Worm (Caenorhabditis elegans) whole organism, young adult: Measurements from ENCODE around the gene mrps-14.

Source experiments
- B0035.1 ChIP-seq: sonication (generic microtip); optimal IDR thresholded peaks from 2 replicates; lab custom pipeline; 2016; ENCODE audit warnings: missing genetic modification characterization, mild to moderate bottlenecking, missing compliant biosample characterization, missing genotype, missing genetic modification reagents
- B0336.3 ChIP-seq: fragments of 200-800 bp; sonication (Bioruptor generic); IDR thresholded peaks from 2 replicates; pipeline ENCODE4 v1.3.6; 2022; ENCODE audit warnings: missing genetic modification characterization, missing compliant biosample characterization
- C17E4.6 ChIP-seq: fragments of 200-800 bp; sonication (Bioruptor generic); IDR thresholded peaks from 2 replicates; pipeline ENCODE4 v1.3.6; 2022; ENCODE audit warnings: missing genetic modification reagents, missing genetic modification characterization, missing compliant biosample characterization
- F22D6.2 ChIP-seq: sonication (generic microtip); optimal IDR thresholded peaks from 2 replicates; lab custom pipeline; 2016; ENCODE audit warnings: mild to moderate bottlenecking, missing genetic modification characterization, missing compliant biosample characterization
- F49E8.2 ChIP-seq: sonication (generic microtip); optimal IDR thresholded peaks from 3 replicates; lab custom pipeline; 2017; ENCODE audit warnings: missing genetic modification characterization, mild to moderate bottlenecking, missing compliant biosample characterization, antibody characterized with exemption, moderate library complexity; ENCODE audit not compliant: insufficient read depth
- F57A8.1 ChIP-seq: fragments of 200-800 bp; sonication (Bioruptor generic); optimal IDR thresholded peaks from 2 replicates; lab custom pipeline; 2018; ENCODE audit warnings: mild to moderate bottlenecking, missing genetic modification characterization, moderate library complexity, missing compliant biosample characterization
- T07F8.4 ChIP-seq: sonication (generic microtip); optimal IDR thresholded peaks from 2 replicates; lab custom pipeline; 2016; ENCODE audit warnings: mild to moderate bottlenecking, missing genetic modification characterization, moderate library complexity, missing compliant biosample characterization
- Y53G8AR.9 ChIP-seq: fragments of 200-800 bp; sonication (Bioruptor generic); conservative IDR thresholded peaks from 2 replicates; pipeline ENCODE4 v1.3.6; 2022; ENCODE audit warnings: missing genetic modification reagents, missing genetic modification characterization, missing compliant biosample characterization
- aptf-2 ChIP-seq: fragments of 200-800 bp; sonication (Bioruptor generic); conservative IDR thresholded peaks from 2 replicates; pipeline ENCODE4 v1.3.6; 2022; ENCODE audit warnings: missing genetic modification reagents, missing genetic modification characterization, missing compliant biosample characterization
- attf-5 ChIP-seq: fragments of 200-800 bp; sonication (Bioruptor generic); optimal IDR thresholded peaks from 2 replicates; lab custom pipeline; 2018; ENCODE audit warnings: mild to moderate bottlenecking, missing genetic modification characterization, missing compliant biosample characterization
- ceh-100 ChIP-seq: fragments of 200-800 bp; sonication (Bioruptor generic); IDR thresholded peaks from 2 replicates; pipeline ENCODE4 v1.3.6; 2022; ENCODE audit warnings: missing genetic modification reagents, missing genetic modification characterization, missing compliant biosample characterization
- ceh-79 ChIP-seq: sonication (generic microtip); optimal IDR thresholded peaks from 2 replicates; lab custom pipeline; 2017; ENCODE audit warnings: mild to moderate bottlenecking, missing genetic modification characterization, missing compliant biosample characterization
- ceh-91 ChIP-seq: fragments of 200-800 bp; sonication (Bioruptor generic); IDR thresholded peaks from 2 replicates; pipeline ENCODE4 v1.3.6; 2022; ENCODE audit warnings: missing genetic modification reagents, missing genetic modification characterization, missing compliant biosample characterization
- die-1 ChIP-seq: sonication (generic microtip); optimal IDR thresholded peaks from 2 replicates; lab custom pipeline; 2016; ENCODE audit warnings: missing genotype, mild to moderate bottlenecking, missing genetic modification characterization, missing compliant biosample characterization
- dox-1 ChIP-seq: fragments of 200-800 bp; sonication (Bioruptor generic); IDR thresholded peaks from 2 replicates; pipeline ENCODE4 v1.3.6; 2022; ENCODE audit warnings: missing genetic modification reagents, missing genetic modification characterization, missing compliant biosample characterization
- dpff-1 ChIP-seq: sonication (generic microtip); optimal IDR thresholded peaks from 2 replicates; lab custom pipeline; 2017; ENCODE audit warnings: mild to moderate bottlenecking, missing genetic modification characterization, missing compliant biosample characterization
- dpl-1 ChIP-seq: fragments of 150-350 bp; optimal IDR thresholded peaks from 2 replicates; lab custom pipeline; 2014; ENCODE audit warnings: missing biosample characterization, missing genetic modification reagents, missing genetic modification characterization
- egl-18 ChIP-seq: fragments of 200-800 bp; sonication (Bioruptor generic); IDR thresholded peaks from 2 replicates; pipeline ENCODE4 v1.3.6; 2022; ENCODE audit warnings: missing genetic modification reagents, missing genetic modification characterization, missing compliant biosample characterization
- gei-17 ChIP-seq: fragments of 200-800 bp; sonication (Bioruptor generic); optimal IDR thresholded peaks from 2 replicates; lab custom pipeline; 2018; ENCODE audit warnings: mild to moderate bottlenecking, missing genetic modification characterization, missing compliant biosample characterization
- hlh-12 ChIP-seq: sonication (generic microtip); optimal IDR thresholded peaks from 2 replicates; lab custom pipeline; 2016; ENCODE audit warnings: missing genetic modification characterization, missing compliant biosample characterization
- hmg-20 ChIP-seq: fragments of 200-800 bp; sonication (Bioruptor generic); IDR thresholded peaks from 2 replicates; pipeline ENCODE4 v1.3.6; 2022; ENCODE audit warnings: missing genetic modification reagents, missing genetic modification characterization, missing compliant biosample characterization
- lin-26 ChIP-seq: fragments of 200-800 bp; sonication (Bioruptor generic); IDR thresholded peaks from 2 replicates; pipeline ENCODE4 v1.3.6; 2022; ENCODE audit warnings: missing genetic modification reagents, missing genetic modification characterization, missing compliant biosample characterization
- lin-40 ChIP-seq: sonication (generic microtip); optimal IDR thresholded peaks from 2 replicates; lab custom pipeline; 2016; ENCODE audit warnings: missing genetic modification characterization, mild to moderate bottlenecking, missing compliant biosample characterization, missing genotype, missing genetic modification reagents
- lin-54 ChIP-seq: fragments of 200-800 bp; sonication (Bioruptor generic); optimal IDR thresholded peaks from 2 replicates; lab custom pipeline; 2018; ENCODE audit warnings: mild to moderate bottlenecking, missing genetic modification characterization, missing compliant biosample characterization
- lir-1 ChIP-seq: fragments of 200-800 bp; sonication (Bioruptor generic); conservative IDR thresholded peaks from 2 replicates; pipeline ENCODE4 v1.3.6; 2022; ENCODE audit warnings: missing genetic modification reagents, missing genetic modification characterization, missing compliant biosample characterization
- lsl-1 ChIP-seq: fragments of 200-800 bp; sonication (Bioruptor generic); optimal IDR thresholded peaks from 2 replicates; lab custom pipeline; 2018; ENCODE audit warnings: mild to moderate bottlenecking, missing genetic modification characterization, moderate library complexity, missing compliant biosample characterization
- lsy-27 ChIP-seq: sonication (generic microtip); optimal IDR thresholded peaks from 2 replicates; lab custom pipeline; 2017; ENCODE audit warnings: missing genetic modification characterization, mild to moderate bottlenecking, missing compliant biosample characterization, antibody characterized with exemption, missing genotype, borderline replicate concordance; ENCODE audit not compliant: insufficient read depth
- madf-3 ChIP-seq: fragments of 200-800 bp; sonication (Bioruptor generic); IDR thresholded peaks from 2 replicates; pipeline ENCODE4 v1.3.6; 2022; ENCODE audit warnings: missing genetic modification reagents, missing genetic modification characterization, missing compliant biosample characterization
- madf-6 ChIP-seq: fragments of 200-800 bp; sonication (Bioruptor generic); IDR thresholded peaks from 2 replicates; pipeline ENCODE4 v1.3.6; 2022; ENCODE audit warnings: missing genetic modification reagents, missing genetic modification characterization, missing compliant biosample characterization
- mcd-1 ChIP-seq: fragments of 200-800 bp; sonication (Bioruptor generic); IDR thresholded peaks from 2 replicates; pipeline ENCODE4 v1.3.6; 2022; ENCODE audit warnings: missing genetic modification reagents, missing genetic modification characterization, missing compliant biosample characterization
- mes-4 ChIP-seq: sonication (generic microtip); optimal IDR thresholded peaks from 2 replicates; lab custom pipeline; 2016; ENCODE audit warnings: missing genotype, missing genetic modification characterization, missing compliant biosample characterization
- mxl-1 ChIP-seq: sonication (generic microtip); optimal IDR thresholded peaks from 2 replicates; lab custom pipeline; 2016; ENCODE audit warnings: missing genetic modification characterization, missing compliant biosample characterization
- nhr-120 ChIP-seq: fragments of 200-800 bp; sonication (Bioruptor generic); IDR thresholded peaks from 2 replicates; pipeline ENCODE4 v1.3.6; 2022; ENCODE audit warnings: missing genetic modification characterization, missing compliant biosample characterization
- nhr-27 ChIP-seq: fragments of 200-800 bp; sonication (Bioruptor generic); optimal IDR thresholded peaks from 2 replicates; lab custom pipeline; 2018; ENCODE audit warnings: mild to moderate bottlenecking, missing genetic modification characterization, moderate library complexity, missing compliant biosample characterization
- nhr-80 ChIP-seq: sonication (generic microtip); optimal IDR thresholded peaks from 2 replicates; lab custom pipeline; 2016; ENCODE audit warnings: missing genetic modification characterization, missing compliant biosample characterization
- nhr-90 ChIP-seq: sonication (generic microtip); optimal IDR thresholded peaks from 2 replicates; lab custom pipeline; 2016; ENCODE audit warnings: missing genotype, mild to moderate bottlenecking, missing genetic modification characterization, missing compliant biosample characterization
- rcor-1 ChIP-seq: fragments of 200-800 bp; sonication (Bioruptor generic); IDR thresholded peaks from 2 replicates; pipeline ENCODE4 v1.3.6; 2022; ENCODE audit warnings: missing genetic modification reagents, missing genetic modification characterization, missing compliant biosample characterization
- rec-8 ChIP-seq, 2 experiments: sonication (generic microtip); optimal IDR thresholded peaks; 2 replicates each; lab custom pipeline; 2016; ENCODE audit warnings: mild to moderate bottlenecking in 2 of 2, missing genetic modification characterization in 2 of 2, missing genetic modification reagents in 2 of 2, missing genotype in 2 of 2, missing biosample characterization in 1 of 2, missing compliant biosample characterization in 1 of 2, moderate library complexity in 1 of 2
- sea-2 ChIP-seq: fragments of 200-800 bp; sonication (Bioruptor generic); IDR thresholded peaks from 2 replicates; pipeline ENCODE4 v1.3.6; 2022; ENCODE audit warnings: missing genetic modification characterization, missing compliant biosample characterization
- snpc-3.4 ChIP-seq: sonication (generic microtip); optimal IDR thresholded peaks from 2 replicates; lab custom pipeline; 2017; ENCODE audit warnings: missing genetic modification characterization, mild to moderate bottlenecking, missing compliant biosample characterization, antibody characterized with exemption, moderate library complexity, missing genotype, missing genetic modification reagents
- sptf-2 ChIP-seq: fragments of 200-800 bp; sonication (Bioruptor generic); optimal IDR thresholded peaks from 2 replicates; lab custom pipeline; 2018; ENCODE audit warnings: mild to moderate bottlenecking, missing genetic modification characterization, missing compliant biosample characterization
- tbp1 ChIP-seq: fragments of 200-800 bp; sonication (Bioruptor generic); optimal IDR thresholded peaks from 2 replicates; lab custom pipeline; 2018; ENCODE audit warnings: mild to moderate bottlenecking, missing genetic modification characterization, missing compliant biosample characterization
- zim-3 ChIP-seq: sonication (generic microtip); optimal IDR thresholded peaks from 2 replicates; lab custom pipeline; 2017; ENCODE audit warnings: mild to moderate bottlenecking, missing genetic modification characterization, moderate library complexity, missing compliant biosample characterization
- ztf-18 ChIP-seq: sonication (generic microtip); optimal IDR thresholded peaks from 2 replicates; lab custom pipeline; 2016; ENCODE audit warnings: missing genotype, mild to moderate bottlenecking, missing genetic modification characterization, missing compliant biosample characterization
- ztf-22 ChIP-seq: fragments of 200-800 bp; sonication (Bioruptor generic); optimal IDR thresholded peaks from 2 replicates; lab custom pipeline; 2018; ENCODE audit warnings: mild to moderate bottlenecking, missing genetic modification characterization, moderate library complexity, missing compliant biosample characterization
- ztf-26 ChIP-seq: sonication (generic microtip); optimal IDR thresholded peaks from 2 replicates; lab custom pipeline; 2017; ENCODE audit warnings: missing genetic modification characterization, missing compliant biosample characterization

Gene mrps-14

ce11 chrII:10198486-10198885 is 43.8 kb downstream of the mrps-14 start:
- TF ChIP-seq B0336.3 (GFP tag; lab: Robert Waterston, UW) (peak; percentile 38; the same call in 1 of the 2 replicates), B0035.1 (no peak)

- TF ChIP-seq zim-3 (tag; lab: Kevin White, UChicago), result no peak
- no peak for TF ChIP-seq Y53G8AR.9 (GFP tag; lab: Robert Waterston, UW)
- peak; percentile 58 for TF ChIP-seq ztf-18 (tag; lab: Kevin White, UChicago)
- TF ChIP-seq lir-1 (GFP tag; lab: Robert Waterston, UW), result peak; percentile 62; the same call in 1 of the 2 replicates
- peak; percentile 90 for TF ChIP-seq mcd-1
- TF ChIP-seq tbp1 (GFP tag; lab: Kevin White, UChicago), result peak; percentile 57
- TF ChIP-seq lsy-27 (tag; lab: Kevin White, UChicago), result no peak
- TF ChIP-seq sptf-2 (GFP tag; lab: Kevin White, UChicago), result no peak
- TF ChIP-seq T07F8.4, result no peak
- TF ChIP-seq F22D6.2, result no peak
- no peak for TF ChIP-seq B0035.1
- TF ChIP-seq rcor-1 (GFP tag; lab: Robert Waterston, UW), result no peak; the same call in 1 of the 2 replicates
- TF ChIP-seq gei-17, result no peak
- peak; percentile 80 for TF ChIP-seq lsl-1 (GFP tag; lab: Kevin White, UChicago)
- TF ChIP-seq ztf-26 (tag; lab: Kevin White, UChicago), result no peak
- TF ChIP-seq ceh-100 (GFP tag; lab: Robert Waterston, UW), result peak; percentile 94
- no peak for TF ChIP-seq ztf-22
- TF ChIP-seq egl-18 (GFP tag; lab: Robert Waterston, UW), result no peak
- TF ChIP-seq madf-6 (GFP tag; lab: Robert Waterston, UW), result peak; percentile 96
- TF ChIP-seq hmg-20 (GFP tag; lab: Robert Waterston, UW), result no peak
- TF ChIP-seq mes-4 (tag; lab: Kevin White, UChicago), result no peak
- no peak for TF ChIP-seq nhr-120
- no peak for TF ChIP-seq dox-1
- peak; percentile 82 for TF ChIP-seq madf-3 (GFP tag; lab: Robert Waterston, UW)
- peak; percentile 85 for TF ChIP-seq lin-54
- TF ChIP-seq lin-40 (tag; lab: Kevin White, UChicago), result no peak
- no peak for TF ChIP-seq dpff-1
- peak; percentile 24 for TF ChIP-seq nhr-80 (tag; lab: Kevin White, UChicago)
- TF ChIP-seq ceh-79, result no peak
- TF ChIP-seq B0336.3 (GFP tag; lab: Robert Waterston, UW), result no peak
- no peak for TF ChIP-seq sea-2 (GFP tag; lab: Robert Waterston, UW)
- TF ChIP-seq attf-5 (GFP tag; lab: Kevin White, UChicago), result peak; percentile 76
- no peak for TF ChIP-seq F57A8.1 (GFP tag; lab: Kevin White, UChicago)
- TF ChIP-seq rec-8 (tag; optimal IDR thresholded peaks at IDR 0.05; lab: Kevin White, UChicago), result peak in 1 of 2 experiments; percentile 14
- no peak for TF ChIP-seq lin-26 (GFP tag; lab: Robert Waterston, UW)
- TF ChIP-seq die-1 (tag; lab: Kevin White, UChicago), result no peak
- no peak for TF ChIP-seq mxl-1 (tag; lab: Kevin White, UChicago)
- peak; percentile 69; the same call in 1 of the 2 replicates for TF ChIP-seq C17E4.6 (GFP tag; lab: Robert Waterston, UW)
- no peak for TF ChIP-seq hlh-12 (tag; lab: Kevin White, UChicago)
- peak; percentile 74 for TF ChIP-seq F49E8.2 (tag; lab: Kevin White, UChicago)
- TF ChIP-seq ceh-91 (GFP tag; lab: Robert Waterston, UW), result peak; percentile 94
- no peak for TF ChIP-seq nhr-90 (tag; lab: Kevin White, UChicago)
- TF ChIP-seq aptf-2 (GFP tag; lab: Robert Waterston, UW), result 0 out of 2 replicates have a peak, but pooled peaks have one; percentile 56
- peak; percentile 91 for TF ChIP-seq dpl-1 (GFP tag; lab: Kevin White, UChicago)
- TF ChIP-seq nhr-27 (tag; lab: Kevin White, UChicago), result no peak
- TF ChIP-seq snpc-3.4 (tag; lab: Kevin White, UChicago), result peak; percentile 70
Observed at ce11 chrII:10197091-10197675, 45.1 kb downstream of the mrps-14 start, which contains the start of gene R05H5.3. Gene R05H5.3, plus strand, starts transcription at chrII:10197625.
